Fruit fly (Drosophila melanogaster) whole organism, adult: ENCODE results near the gene Kif19A.

ENCODE experiments used
- CG11617 ChIP-seq: fragments of 200-800 bp; sonication (Bioruptor generic); optimal IDR thresholded peaks from 2 replicates; lab custom pipeline; 2017; ENCODE audit warnings: mild to moderate bottlenecking, missing biosample characterization, missing genetic modification reagents, missing genetic modification characterization
- CG12768 ChIP-seq: fragments of 200-800 bp; sonication (Bioruptor generic); optimal IDR thresholded peaks from 2 replicates; lab custom pipeline; 2017; ENCODE audit warnings: missing biosample characterization, missing genetic modification characterization, mild to moderate bottlenecking, moderate library complexity, missing genetic modification reagents
- CG14711 ChIP-seq: fragments of 200-800 bp; sonication (Bioruptor generic); optimal IDR thresholded peaks from 2 replicates; lab custom pipeline; 2018; ENCODE audit warnings: missing biosample characterization, mild to moderate bottlenecking, missing genetic modification characterization, moderate library complexity
- CG1620 ChIP-seq: fragments of 200-800 bp; sonication (Bioruptor generic); optimal IDR thresholded peaks from 2 replicates; lab custom pipeline; 2016; ENCODE audit warnings: missing biosample characterization, missing genetic modification characterization
- CG33017 ChIP-seq: fragments of 200-800 bp; sonication (Bioruptor generic); optimal IDR thresholded peaks from 2 replicates; lab custom pipeline; 2018; ENCODE audit warnings: missing biosample characterization, mild to moderate bottlenecking, missing genetic modification characterization, moderate library complexity
- CG5204 ChIP-seq: fragments of 200-800 bp; sonication (Bioruptor generic); optimal IDR thresholded peaks from 2 replicates; lab custom pipeline; 2016; ENCODE audit warnings: missing biosample characterization, missing genetic modification characterization
- CG7045 ChIP-seq: fragments of 200-800 bp; sonication (Bioruptor generic); optimal IDR thresholded peaks from 2 replicates; lab custom pipeline; 2017; ENCODE audit warnings: missing biosample characterization, mild to moderate bottlenecking, missing genetic modification characterization
- CG7101 ChIP-seq: fragments of 200-800 bp; sonication (Bioruptor generic); optimal IDR thresholded peaks from 2 replicates; lab custom pipeline; 2018; ENCODE audit warnings: missing biosample characterization, mild to moderate bottlenecking, missing genetic modification characterization, moderate library complexity
- Clk ChIP-seq: fragments of 200-800 bp; sonication (Bioruptor generic); optimal IDR thresholded peaks from 2 replicates; lab custom pipeline; 2017; ENCODE audit warnings: missing biosample characterization, missing genetic modification characterization
- Crg-1 ChIP-seq: fragments of 200-800 bp; sonication (Bioruptor generic); optimal IDR thresholded peaks from 2 replicates; lab custom pipeline; 2016; ENCODE audit warnings: missing biosample characterization, missing genetic modification characterization
- Hr96 ChIP-seq: fragments of 200-800 bp; sonication (Bioruptor generic); optimal IDR thresholded peaks from 2 replicates; lab custom pipeline; 2016; ENCODE audit warnings: missing biosample characterization, missing genetic modification characterization
- Mnt ChIP-seq: fragments of 200-800 bp; sonication (Bioruptor generic); optimal IDR thresholded peaks from 2 replicates; lab custom pipeline; 2016; ENCODE audit warnings: missing biosample characterization, mild to moderate bottlenecking, missing genetic modification characterization
- bab1 ChIP-seq: fragments of 200-800 bp; sonication (Bioruptor generic); optimal IDR thresholded peaks from 3 replicates; lab custom pipeline; 2019; ENCODE audit warnings: missing biosample characterization, mild to moderate bottlenecking, missing genetic modification characterization, moderate library complexity
- cic ChIP-seq: fragments of 200-800 bp; sonication (Bioruptor generic); optimal IDR thresholded peaks from 2 replicates; lab custom pipeline; 2017; ENCODE audit warnings: missing biosample characterization, mild to moderate bottlenecking, missing genetic modification characterization, moderate library complexity
- cnc ChIP-seq, 2 experiments: fragments of >200 bp; optimal IDR thresholded peaks; 2 replicates each; lab custom pipeline; 2017
- kay ChIP-seq: fragments of 200-800 bp; sonication (Bioruptor generic); peaks from one replicate; lab custom pipeline; 2016; ENCODE audit warnings: missing biosample characterization, missing genetic modification characterization, borderline replicate concordance
- ovo ChIP-seq: fragments of 200-800 bp; sonication (Bioruptor generic); optimal IDR thresholded peaks from 2 replicates; lab custom pipeline; 2016; ENCODE audit warnings: missing biosample characterization, missing genetic modification characterization
- pad ChIP-seq: fragments of 200-800 bp; sonication (Bioruptor generic); optimal IDR thresholded peaks from 3 replicates; lab custom pipeline; 2017; ENCODE audit warnings: missing biosample characterization, missing genetic modification characterization, mild to moderate bottlenecking, moderate library complexity, missing genetic modification reagents
- tj ChIP-seq: fragments of 200-800 bp; sonication (Bioruptor generic); optimal IDR thresholded peaks from 3 replicates; lab custom pipeline; 2017; ENCODE audit warnings: missing biosample characterization, mild to moderate bottlenecking, missing genetic modification characterization, moderate library complexity
- toe ChIP-seq: fragments of 200-800 bp; sonication (Bioruptor generic); optimal IDR thresholded peaks from 2 replicates; lab custom pipeline; 2016; ENCODE audit warnings: missing biosample characterization, missing genetic modification characterization

Kif19A gene

DNA sequence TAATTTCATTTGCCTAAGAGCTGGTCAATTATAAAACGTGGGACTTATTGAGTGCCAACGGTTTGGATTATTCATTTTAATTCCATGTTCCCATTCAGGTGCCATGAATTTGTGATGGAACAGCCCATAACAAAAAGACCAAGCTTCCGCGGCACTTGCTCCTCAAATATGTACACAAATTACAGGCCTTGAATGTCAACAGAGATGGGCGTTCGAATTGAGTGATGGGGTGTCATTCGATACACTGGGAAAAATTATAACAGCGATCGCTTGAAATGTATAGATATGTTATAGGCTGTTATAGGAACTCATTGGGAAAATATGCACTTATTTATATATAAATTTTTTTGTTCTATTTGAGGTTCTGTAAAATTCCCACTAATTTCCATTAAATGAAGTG, 2.2 kb downstream of the Kif19A start:
- TF ChIP-seq Mnt (GFP tag; lab: Kevin White, UChicago) (no peak), Hr96 (GFP tag; lab: Kevin White, UChicago) (no peak), CG1620 (no peak), CG7101 (tag; lab: Kevin White, UChicago) (no peak), toe (GFP tag; lab: Kevin White, UChicago) (no peak), kay (GFP tag; lab: Kevin White, UChicago) (no peak), Clk (GFP tag; lab: Kevin White, UChicago) (no peak), CG33017 (tag; lab: Kevin White, UChicago) (no peak), cnc (optimal IDR thresholded peaks at IDR 0.05; lab: Kevin White, UChicago) (no peak), cic (GFP tag; lab: Kevin White, UChicago) (no peak), pad (GFP tag; lab: Kevin White, UChicago) (no peak), tj (GFP tag; lab: Kevin White, UChicago) (no peak), CG12768 (GFP tag; lab: Kevin White, UChicago) (no peak), Crg-1 (GFP tag; lab: Kevin White, UChicago) (no peak), CG7045 (GFP tag; lab: Kevin White, UChicago) (no peak), CG11617 (GFP tag; lab: Kevin White, UChicago) (no peak), bab1 (GFP tag; lab: Kevin White, UChicago) (no peak), ovo (GFP tag; lab: Kevin White, UChicago) (no peak), CG5204 (GFP tag; lab: Kevin White, UChicago) (no peak), CG14711 (no peak)

DNA sequence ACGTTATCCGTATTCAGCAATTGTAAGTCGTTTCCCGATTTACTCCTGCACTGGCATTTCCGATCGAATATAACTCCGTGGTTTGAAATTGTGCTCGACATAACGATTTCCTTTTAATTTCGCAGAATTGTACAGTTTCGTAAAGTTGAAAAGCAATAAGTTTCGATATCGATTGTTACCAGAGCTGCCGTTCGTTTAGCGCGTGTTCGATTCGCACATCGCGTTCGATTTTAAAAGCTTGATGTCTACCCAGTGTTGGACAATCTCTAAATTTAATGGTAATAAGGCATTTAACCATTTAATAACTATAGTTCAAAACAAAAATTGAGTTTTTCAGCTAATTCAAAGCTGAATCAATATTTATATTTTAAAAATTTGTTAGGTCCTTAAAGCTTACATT, 6.2 kb downstream of the Kif19A start, which contains the start of gene CG14357:
Gene CG14357, minus strand, starts transcription at position 101 of the 400 bp plus-strand sequence.
- TF ChIP-seq Crg-1 (GFP tag; lab: Kevin White, UChicago) = no peak
- TF ChIP-seq CG7045 (GFP tag; lab: Kevin White, UChicago) = no peak
- no peak for TF ChIP-seq CG12768 (GFP tag; lab: Kevin White, UChicago)
- TF ChIP-seq CG5204 (GFP tag; lab: Kevin White, UChicago) = no peak
- no peak for TF ChIP-seq CG14711
- no peak for TF ChIP-seq Mnt (GFP tag; lab: Kevin White, UChicago)
- TF ChIP-seq cic (GFP tag; lab: Kevin White, UChicago) = no peak
- TF ChIP-seq CG33017 (tag; lab: Kevin White, UChicago) = no peak
- TF ChIP-seq Hr96 (GFP tag; lab: Kevin White, UChicago) = no peak
- no peak for TF ChIP-seq CG7101 (tag; lab: Kevin White, UChicago)
- TF ChIP-seq toe (GFP tag; lab: Kevin White, UChicago) = no peak
- no peak for TF ChIP-seq CG1620

- TF ChIP-seq kay (GFP tag; lab: Kevin White, UChicago) = no peak
- TF ChIP-seq Clk (GFP tag; lab: Kevin White, UChicago) = no peak
- TF ChIP-seq bab1 (GFP tag; lab: Kevin White, UChicago) = no peak
- TF ChIP-seq CG14711 = no peak
- no peak for TF ChIP-seq CG7101 (tag; lab: Kevin White, UChicago)
- no peak for TF ChIP-seq CG5204 (GFP tag; lab: Kevin White, UChicago)
- TF ChIP-seq tj (GFP tag; lab: Kevin White, UChicago) = no peak
- no peak for TF ChIP-seq Hr96 (GFP tag; lab: Kevin White, UChicago)
- no peak for TF ChIP-seq CG33017 (tag; lab: Kevin White, UChicago)
- no peak for TF ChIP-seq pad (GFP tag; lab: Kevin White, UChicago)
- no peak for TF ChIP-seq Crg-1 (GFP tag; lab: Kevin White, UChicago)
- no peak for TF ChIP-seq CG1620
Observed at dm6 chr3R:14109145-14109544, 9.1 kb downstream of the Kif19A start, which contains the start of gene Or88a. Gene Or88a, plus strand, starts transcription at chr3R:14109445.

DNA sequence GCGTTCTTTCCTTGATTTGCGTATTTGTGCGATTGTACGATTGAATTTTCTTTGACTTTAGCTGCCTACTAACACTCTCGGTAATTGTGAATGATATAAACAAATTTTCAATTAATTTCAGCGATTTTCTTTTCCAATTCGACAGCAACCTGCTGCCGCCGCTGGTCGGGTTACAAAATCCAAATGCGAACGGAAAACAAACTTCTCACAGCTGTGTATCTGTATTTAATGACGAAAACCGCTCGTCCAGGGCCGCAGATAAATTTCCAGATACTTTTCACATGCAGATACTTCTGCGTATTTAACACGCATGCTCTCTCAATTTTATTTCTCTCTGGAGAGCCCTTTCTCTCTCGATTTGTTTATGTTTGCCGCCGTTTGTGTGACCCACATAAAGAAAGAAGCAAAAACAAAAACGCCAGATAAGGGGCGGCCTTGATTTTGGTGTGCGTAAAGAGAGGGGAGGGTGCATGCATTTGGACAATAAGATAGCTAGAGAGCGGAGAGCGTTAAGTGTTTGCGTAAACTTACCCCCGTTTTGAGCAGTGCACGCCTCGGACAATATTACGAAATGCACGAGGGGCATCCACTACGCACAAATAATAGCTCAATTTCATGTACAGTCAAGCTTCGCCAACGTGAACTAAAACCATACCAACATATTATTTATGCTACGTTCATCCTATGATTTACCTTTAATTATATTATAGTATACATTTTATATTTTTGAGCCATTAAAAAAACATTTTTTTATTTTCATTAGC, 9.9 kb downstream of the Kif19A start, which contains the start of gene CG12402:
Gene CG12402, minus strand, starts transcription at position 164 of the 764 bp plus-strand sequence.
- TF ChIP-seq pad (GFP tag; lab: Kevin White, UChicago) (peak; percentile 43), CG7101 (tag; lab: Kevin White, UChicago) (no peak), cnc (optimal IDR thresholded peaks at IDR 0.05; lab: Kevin White, UChicago) (no peak), cic (GFP tag; lab: Kevin White, UChicago) (peak; percentile 3), CG7045 (GFP tag; lab: Kevin White, UChicago) (peak; percentile 41), CG33017 (tag; lab: Kevin White, UChicago) (peak; percentile 14)

DNA sequence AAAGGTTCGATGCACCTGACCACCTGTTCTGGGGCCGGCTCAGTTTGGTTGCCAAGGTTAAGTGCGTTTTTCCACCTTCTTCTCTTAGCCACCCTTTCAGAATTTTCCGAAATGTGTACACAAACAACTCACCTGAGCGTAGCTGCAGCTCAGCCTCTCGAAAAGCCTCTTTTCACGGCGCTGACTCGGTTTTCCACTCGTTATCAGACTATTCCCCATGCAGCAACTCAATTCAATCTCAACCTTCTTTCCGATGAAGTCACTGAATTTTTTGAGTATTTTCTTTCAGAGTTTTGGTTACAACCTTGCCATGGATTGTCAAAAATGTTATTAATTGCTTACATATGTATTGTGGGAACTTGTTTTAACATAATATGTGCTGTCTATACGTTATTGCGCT, 10.7 kb downstream of the Kif19A start:
- no peak for TF ChIP-seq pad (GFP tag; lab: Kevin White, UChicago)

- TF ChIP-seq Hr96 (GFP tag; lab: Kevin White, UChicago) (no peak), CG7045 (GFP tag; lab: Kevin White, UChicago) (no peak), tj (GFP tag; lab: Kevin White, UChicago) (no peak), Crg-1 (GFP tag; lab: Kevin White, UChicago) (no peak), Clk (GFP tag; lab: Kevin White, UChicago) (no peak), CG5204 (GFP tag; lab: Kevin White, UChicago) (no peak), cnc (optimal IDR thresholded peaks at IDR 0.05; lab: Kevin White, UChicago) (no peak), ovo (GFP tag; lab: Kevin White, UChicago) (no peak), cic (GFP tag; lab: Kevin White, UChicago) (no peak), CG14711 (no peak), kay (GFP tag; lab: Kevin White, UChicago) (no peak), CG11617 (GFP tag; lab: Kevin White, UChicago) (no peak), toe (GFP tag; lab: Kevin White, UChicago) (no peak)
Observed at dm6 chr3R:14103022-14103421, 15.2 kb downstream of the Kif19A start, which contains the start of gene PK1-R. Gene PK1-R, minus strand, starts transcription at chr3R:14103122.
